Fruit fly (Drosophila melanogaster): ENCODE measurements around the gene Cad87A.
A peak's percentile ranks its signal among the peaks of the same experiment; 100 is the strongest.

The Cad87A gene

dm6 chr3R:11869675-11870074 is 79.3 kb downstream of the Cad87A start (continued):
- peak; percentile 65 for TF ChIP-seq dysf (GFP tag; IDR thresholded peaks at IDR 0.05)
- TF ChIP-seq vnd (GFP tag; IDR thresholded peaks at IDR 0.05; ENCODE audit: partially characterized antibody) = no peak
- TF ChIP-seq D19A (tag; optimal IDR thresholded peaks at IDR 0.05) = peak; percentile 49
- TF ChIP-seq CG10147 (GFP tag; optimal IDR thresholded peaks at IDR 0.05) = peak; percentile 10
- TF ChIP-seq sisA (GFP tag; IDR thresholded peaks at IDR 0.05) = peak; percentile 71
- TF ChIP-seq sens (GFP tag) = peak; percentile 72
- peak; percentile 34 for TF ChIP-seq Meics (GFP tag; optimal IDR thresholded peaks at IDR 0.05)
- TF ChIP-seq Sox100B (GFP tag; optimal IDR thresholded peaks at IDR 0.05) = peak; percentile 55
- peak; percentile 58 for TF ChIP-seq HLH3B (GFP tag; IDR thresholded peaks at IDR 0.05)
- TF ChIP-seq C15 (GFP tag; IDR thresholded peaks at IDR 0.05) = peak; percentile 31; the same call in 1 of the 3 replicates
- TF ChIP-seq trem (tag; optimal IDR thresholded peaks at IDR 0.05) = peak; percentile 4
- TF ChIP-seq CG1792 (GFP tag; optimal IDR thresholded peaks at IDR 0.05) = no peak
- peak; percentile 58 for TF ChIP-seq CG4424 (GFP tag; optimal IDR thresholded peaks at IDR 0.05)
- no peak for TF ChIP-seq CG4730 (GFP tag; IDR thresholded peaks at IDR 0.05)
- TF ChIP-seq zfh1 (GFP tag; IDR thresholded peaks at IDR 0.05) = peak; percentile 62; the same call in 2 of the 3 replicates
- peak; percentile 23 for TF ChIP-seq unpg (GFP tag; optimal IDR thresholded peaks at IDR 0.05)
- TF ChIP-seq CG18599 (GFP tag; optimal IDR thresholded peaks at IDR 0.05) = peak; percentile 19
- TF ChIP-seq CG34422 (GFP tag; IDR thresholded peaks at IDR 0.05) = 0 out of 3 replicates have a peak, but pooled peaks have one; percentile 30
- TF ChIP-seq fd64A (GFP tag; optimal IDR thresholded peaks at IDR 0.05) = no peak
- TF ChIP-seq CG6654 (GFP tag; optimal IDR thresholded peaks at IDR 0.05) = peak; percentile 51
- TF ChIP-seq CG4820 (GFP tag; optimal IDR thresholded peaks at IDR 0.05) = peak; percentile 29
- TF ChIP-seq CG11085 (GFP tag; IDR thresholded peaks at IDR 0.05) = 0 out of 2 replicates have a peak, but pooled peaks have one; percentile 40
- peak; percentile 48 for TF ChIP-seq Med (GFP tag)
- peak; percentile 4 for TF ChIP-seq CG30403 (GFP tag; optimal IDR thresholded peaks at IDR 0.05)
- TF ChIP-seq CG18476 (GFP tag; optimal IDR thresholded peaks at IDR 0.05) = peak; percentile 94
- TF ChIP-seq CG10267 (tag; optimal IDR thresholded peaks at IDR 0.05) = peak; percentile 30
- no peak for TF ChIP-seq Jarid2 (GFP tag; optimal IDR thresholded peaks at IDR 0.05)
- no peak for TF ChIP-seq ken (GFP tag; IDR thresholded peaks at IDR 0.05)
- TF ChIP-seq CG1602 (GFP tag; optimal IDR thresholded peaks at IDR 0.05) = no peak
- 0 out of 2 replicates have a peak, but pooled peaks have one; percentile 9 for TF ChIP-seq nerfin-2 (GFP tag; IDR thresholded peaks at IDR 0.05; ENCODE audit: partially characterized antibody)
- 0 out of 3 replicates have a peak, but pooled peaks have one; percentile 11 for TF ChIP-seq CG7357 (GFP tag; IDR thresholded peaks at IDR 0.05)
- peak; percentile 99 for TF ChIP-seq CG5180 (GFP tag; optimal IDR thresholded peaks at IDR 0.05)
- TF ChIP-seq Ptx1 (GFP tag; IDR thresholded peaks at IDR 0.05) = peak; percentile 59
- peak; percentile 34 for TF ChIP-seq D19B (GFP tag; optimal IDR thresholded peaks at IDR 0.05)
- TF ChIP-seq prd (optimal IDR thresholded peaks at IDR 0.05) = no peak
- TF ChIP-seq prd (GFP tag; IDR thresholded peaks at IDR 0.05) = peak; percentile 68
- no peak for TF ChIP-seq slp2 (GFP tag; optimal IDR thresholded peaks at IDR 0.05)
- TF ChIP-seq CG11247 (GFP tag; IDR thresholded peaks at IDR 0.05) = peak; percentile 33; the same call in 1 of the 2 replicates
- no peak for TF ChIP-seq D (optimal IDR thresholded peaks at IDR 0.05)
- TF ChIP-seq D (GFP tag; optimal IDR thresholded peaks at IDR 0.05) = peak; percentile 34
- no peak for TF ChIP-seq CG7745 (tag; optimal IDR thresholded peaks at IDR 0.05)
- peak; percentile 93 for TF ChIP-seq hkb (optimal IDR thresholded peaks at IDR 0.05)
- 0 out of 2 replicates have a peak, but pooled peaks have one; percentile 19 for TF ChIP-seq hkb (GFP tag; IDR thresholded peaks at IDR 0.05)
- no peak for TF ChIP-seq YL-1 (GFP tag; optimal IDR thresholded peaks at IDR 0.05)
- TF ChIP-seq E2f1 (GFP tag; IDR thresholded peaks at IDR 0.05) = peak; percentile 52; the same call in 1 of the 2 replicates
- TF ChIP-seq bcd (GFP tag; optimal IDR thresholded peaks at IDR 0.05) = peak; percentile 38
- peak; percentile 48 for TF ChIP-seq sob (GFP tag; IDR thresholded peaks at IDR 0.05)
- peak; percentile 60 for TF ChIP-seq dmrt99B (tag; optimal IDR thresholded peaks at IDR 0.05)
- TF ChIP-seq CG11504 (tag; optimal IDR thresholded peaks at IDR 0.05) = peak; percentile 59
- peak; percentile 52 for TF ChIP-seq CG17359 (tag; optimal IDR thresholded peaks at IDR 0.05)
- peak; percentile 21 for TF ChIP-seq CG9727 (GFP tag; optimal IDR thresholded peaks at IDR 0.05)

All from whole organism, embryonic.